Fruit fly (Drosophila melanogaster): ENCODE data around the gene CG11583.

dm6 chr3L:4267403-4267802 is 15.2 kb downstream of the CG11583 start, which contains the start of gene CG33764:
- TF ChIP-seq dmrt11E (tag; optimal IDR thresholded peaks at IDR 0.05) (no peak), CG2116 (GFP tag; optimal IDR thresholded peaks at IDR 0.05) (no peak), CG10565 (GFP tag; optimal IDR thresholded peaks at IDR 0.05) (no peak), corto (GFP tag; optimal IDR thresholded peaks at IDR 0.05) (no peak), TFAM (GFP tag; optimal IDR thresholded peaks at IDR 0.05) (no peak)
